Fruit fly (Drosophila melanogaster) whole organism, pupa: ENCODE results near the gene CalpB.

Experiments
- CG10348 ChIP-seq: fragments of 200-800 bp; sonication (Bioruptor generic); IDR thresholded peaks from 2 replicates; pipeline ENCODE4 v1.3.6; 2022; ENCODE audit warnings: missing biosample characterization, missing genetic modification characterization
- CG12605 ChIP-seq: fragments of 200-800 bp; sonication (Bioruptor generic); IDR thresholded peaks from 2 replicates; pipeline ENCODE4 v1.3.6; 2022; ENCODE audit warnings: missing biosample characterization, missing genetic modification characterization
- CG13204 ChIP-seq: fragments of 200-800 bp; sonication (Bioruptor generic); optimal IDR thresholded peaks from 2 replicates; lab custom pipeline; 2018; ENCODE audit warnings: missing biosample characterization, mild to moderate bottlenecking, missing genetic modification characterization, moderate library complexity
- CG14655 ChIP-seq: fragments of 200-800 bp; sonication (Bioruptor generic); optimal IDR thresholded peaks from 3 replicates; lab custom pipeline; 2017; ENCODE audit warnings: mild to moderate bottlenecking, missing biosample characterization, missing genetic modification reagents, missing genetic modification characterization
- CG15710 ChIP-seq: fragments of 200-800 bp; sonication (Bioruptor generic); optimal IDR thresholded peaks from 2 replicates; lab custom pipeline; 2018; ENCODE audit warnings: missing biosample characterization, mild to moderate bottlenecking, missing genetic modification characterization, moderate library complexity
- CG17806 ChIP-seq: fragments of 200-800 bp; sonication (Bioruptor generic); optimal IDR thresholded peaks from 2 replicates; lab custom pipeline; 2018; ENCODE audit warnings: missing biosample characterization, mild to moderate bottlenecking, missing genetic modification characterization, moderate library complexity
- CG32121 ChIP-seq: fragments of 200-800 bp; sonication (Bioruptor generic); IDR thresholded peaks from 2 replicates; pipeline ENCODE4 v1.3.6; 2022; ENCODE audit warnings: missing biosample characterization, missing genetic modification characterization
- CG4496 ChIP-seq: fragments of 200-800 bp; sonication (Bioruptor generic); IDR thresholded peaks from 3 replicates; pipeline ENCODE4 v1.3.6; 2022; ENCODE audit warnings: missing biosample characterization, missing genetic modification characterization
- CG8159 ChIP-seq: fragments of 200-800 bp; sonication (Bioruptor generic); optimal IDR thresholded peaks from 3 replicates; lab custom pipeline; 2018; ENCODE audit warnings: missing biosample characterization, mild to moderate bottlenecking, missing genetic modification characterization, moderate library complexity
- CG8301 ChIP-seq: fragments of 200-800 bp; sonication (Bioruptor generic); optimal IDR thresholded peaks from 2 replicates; lab custom pipeline; 2018; ENCODE audit warnings: missing biosample characterization, mild to moderate bottlenecking, missing genetic modification characterization
- CG9948 ChIP-seq: fragments of 200-800 bp; sonication (Bioruptor generic); optimal IDR thresholded peaks from 2 replicates; lab custom pipeline; 2018; ENCODE audit warnings: missing biosample characterization, mild to moderate bottlenecking, missing genetic modification characterization, moderate library complexity
- EcR ChIP-seq: fragments of 200-800 bp; sonication (Bioruptor generic); optimal IDR thresholded peaks from 3 replicates; lab custom pipeline; 2019; ENCODE audit warnings: missing biosample characterization, missing genetic modification characterization, mild to moderate bottlenecking, moderate library complexity, missing genetic modification reagents
- Ets98B ChIP-seq: fragments of 200-800 bp; sonication (Bioruptor generic); IDR thresholded peaks from 2 replicates; pipeline ENCODE4 v1.3.6; 2022; ENCODE audit warnings: missing biosample characterization, missing genetic modification characterization
- Pif1A ChIP-seq: fragments of 200-800 bp; sonication (Bioruptor generic); optimal IDR thresholded peaks from 3 replicates; lab custom pipeline; 2016; ENCODE audit warnings: missing biosample characterization, missing genetic modification characterization
- Pif1B ChIP-seq: fragments of 200-800 bp; sonication (Bioruptor generic); optimal IDR thresholded peaks from 3 replicates; lab custom pipeline; 2016; ENCODE audit warnings: missing biosample characterization, missing genetic modification characterization
- Snoo ChIP-seq: fragments of 200-800 bp; sonication (Bioruptor generic); optimal IDR thresholded peaks from 3 replicates; lab custom pipeline; 2017; ENCODE audit warnings: missing biosample characterization, mild to moderate bottlenecking, missing genetic modification characterization, inconsistent platforms
- fd96Ca ChIP-seq: fragments of 200-800 bp; sonication (Bioruptor generic); IDR thresholded peaks from 3 replicates; pipeline ENCODE4 v1.3.6; 2022; ENCODE audit warnings: missing biosample characterization, missing genetic modification characterization
- gl ChIP-seq: fragments of 200-800 bp; sonication (Bioruptor generic); optimal IDR thresholded peaks from 2 replicates; lab custom pipeline; 2018; ENCODE audit warnings: missing biosample characterization, mild to moderate bottlenecking, missing genetic modification characterization
- rn ChIP-seq: fragments of 200-800 bp; sonication (Bioruptor generic); IDR thresholded peaks from 2 replicates; pipeline ENCODE4 v1.3.6; 2022; ENCODE audit warnings: missing biosample characterization, missing genetic modification characterization

The CalpB gene

dm6 chr3L:9904988-9905387 lies 16.4 kb downstream of the CalpB start:
- TF ChIP-seq CG10348 (GFP tag; lab: Robert Waterston, UW) (no peak), Pif1A (GFP tag; lab: Kevin White, UChicago) (no peak), Snoo (tag; lab: Kevin White, UChicago) (no peak), gl (tag; lab: Kevin White, UChicago) (no peak), Ets98B (GFP tag; lab: Robert Waterston, UW) (no peak), CG8159 (tag; lab: Kevin White, UChicago) (no peak), CG15710 (no peak), CG12605 (GFP tag; lab: Robert Waterston, UW) (no peak), CG4496 (GFP tag; lab: Robert Waterston, UW) (no peak), CG9948 (tag; lab: Kevin White, UChicago) (no peak), CG8301 (tag; lab: Kevin White, UChicago) (no peak), EcR (GFP tag; lab: Kevin White, UChicago) (no peak), Pif1B (GFP tag; lab: Kevin White, UChicago) (no peak), fd96Ca (GFP tag; lab: Robert Waterston, UW) (no peak), CG13204 (no peak)
- TF ChIP-seq, all 21 proteins: peak for 0

dm6 chr3L:9907719-9908170 lies 19.2 kb downstream of the CalpB start, which contains the start of gene bma:
TSS of gene bma (plus strand) at chr3L:9908120.
- TF ChIP-seq CG32121 (GFP tag; lab: Robert Waterston, UW) (no peak), rn (GFP tag; lab: Robert Waterston, UW) (no peak), gl (tag; lab: Kevin White, UChicago) (no peak), CG12605 (GFP tag; lab: Robert Waterston, UW) (peak; percentile 40; the same call in 1 of the 2 replicates), CG14655 (GFP tag; lab: Kevin White, UChicago) (no peak), CG4496 (GFP tag; lab: Robert Waterston, UW) (no peak)

- TF ChIP-seq CG12605 (GFP tag; lab: Robert Waterston, UW) (peak; percentile 94), CG17806 (no peak)
Observed at dm6 chr3L:9927169-9927568, 38.6 kb downstream of the CalpB start.
